Worm (Caenorhabditis elegans): Measurements from ENCODE around the gene cyk-3.

- TF ChIP-seq unc-39 (tag; optimal IDR thresholded peaks at IDR 0.05) (no peak), lin-13 (tag; optimal IDR thresholded peaks at IDR 0.05) (no peak), lsy-2 (tag; optimal IDR thresholded peaks at IDR 0.05) (no peak)
Observed at ce11 chrIII:5999629-6000028, 20.3 kb upstream of the cyk-3 start.
